Worm (Caenorhabditis elegans) whole organism, L3 larva: ENCODE results near the gene unc-47.
"Not testable (repeated sequence)": the region's sequence is repeated elsewhere in the genome, so short reads cannot be mapped to it uniquely, and the experiment has no call there.

Experiments used
- R02D3.7 ChIP-seq: fragments of 150-350 bp; optimal IDR thresholded peaks from 2 replicates; lab custom pipeline; 2014; ENCODE audit warnings: missing biosample characterization, missing genetic modification characterization
- ZK546.5 ChIP-seq: sonication (generic microtip); optimal IDR thresholded peaks from 2 replicates; lab custom pipeline; 2017; ENCODE audit warnings: missing biosample characterization, missing genetic modification characterization
- aly-2 ChIP-seq: fragments of 150-350 bp; optimal IDR thresholded peaks from 2 replicates; lab custom pipeline; 2014; ENCODE audit warnings: missing biosample characterization, missing genetic modification characterization
- ceh-16 ChIP-seq: sonication (generic microtip); optimal IDR thresholded peaks from 2 replicates; lab custom pipeline; 2017; ENCODE audit warnings: missing biosample characterization, missing genetic modification characterization
- ceh-28 ChIP-seq: fragments of 150-350 bp; optimal IDR thresholded peaks from 2 replicates; lab custom pipeline; 2014; ENCODE audit warnings: missing biosample characterization, missing genetic modification reagents, missing genetic modification characterization
- ceh-82 ChIP-seq: fragments of 150-350 bp; optimal IDR thresholded peaks from 2 replicates; lab custom pipeline; 2014; ENCODE audit warnings: missing biosample characterization, missing genetic modification characterization
- ceh-9 ChIP-seq: sonication (generic microtip); optimal IDR thresholded peaks from 2 replicates; lab custom pipeline; 2018; ENCODE audit warnings: missing biosample characterization, missing genetic modification characterization
- egl-27 ChIP-seq: sonication (generic microtip); optimal IDR thresholded peaks from 4 replicates; lab custom pipeline; 2017; ENCODE audit warnings: missing biosample characterization, missing genetic modification reagents, missing genetic modification characterization
- egl-5 ChIP-seq: fragments of 150-350 bp; optimal IDR thresholded peaks from 2 replicates; lab custom pipeline; 2017; ENCODE audit warnings: missing biosample characterization, missing genetic modification reagents, missing genetic modification characterization, inconsistent platforms
- elt-1 ChIP-seq: fragments of 150-350 bp; optimal IDR thresholded peaks from 2 replicates; lab custom pipeline; 2014; ENCODE audit warnings: missing biosample characterization, missing genetic modification characterization
- elt-2 ChIP-seq: sonication (generic microtip); optimal IDR thresholded peaks from 2 replicates; lab custom pipeline; 2016; ENCODE audit warnings: missing genetic modification reagents, mild to moderate bottlenecking, missing genetic modification characterization, missing compliant biosample characterization
- elt-3 ChIP-seq, 3 experiments: fragments of 150-350 bp in 1 of 3; sonication (generic microtip) in 2 of 3; optimal IDR thresholded peaks; 2 replicates in 2 of 3; 4 replicates in 1 of 3; lab custom pipeline; 2014 to 2017; ENCODE audit warnings: missing biosample characterization in 3 of 3, missing genetic modification characterization in 3 of 3
- eor-1 ChIP-seq, 2 experiments: fragments of 150-350 bp; optimal IDR thresholded peaks; 2 replicates each; lab custom pipeline; 2014 to 2018; ENCODE audit warnings: missing biosample characterization in 2 of 2, missing genetic modification characterization in 2 of 2
- fkh-2 ChIP-seq: fragments of 150-350 bp; optimal IDR thresholded peaks from 2 replicates; lab custom pipeline; 2014; ENCODE audit warnings: missing biosample characterization, missing genetic modification reagents, missing genetic modification characterization
- fos-1 ChIP-seq: fragments of 150-350 bp; optimal IDR thresholded peaks from 2 replicates; lab custom pipeline; 2014; ENCODE audit warnings: missing biosample characterization, missing genetic modification characterization
- jun-1 ChIP-seq: fragments of 150-350 bp; optimal IDR thresholded peaks from 2 replicates; lab custom pipeline; 2014; ENCODE audit warnings: missing biosample characterization, missing genetic modification reagents, missing genetic modification characterization
- lin-15B ChIP-seq: fragments of 150-350 bp; optimal IDR thresholded peaks from 2 replicates; lab custom pipeline; 2014; ENCODE audit warnings: missing biosample characterization, missing genetic modification characterization
- lin-39 ChIP-seq: fragments of 150-350 bp; optimal IDR thresholded peaks from 2 replicates; lab custom pipeline; 2018; ENCODE audit warnings: missing biosample characterization, missing genetic modification reagents, missing genetic modification characterization
- lsy-12 ChIP-seq: sonication (generic microtip); optimal IDR thresholded peaks from 2 replicates; lab custom pipeline; 2016; ENCODE audit warnings: mild to moderate bottlenecking, missing genetic modification characterization, missing compliant biosample characterization
- mml-1 ChIP-seq: fragments of 150-350 bp; sonication (generic microtip); optimal IDR thresholded peaks from 3 replicates; lab custom pipeline; 2014; ENCODE audit warnings: missing biosample characterization, missing genetic modification characterization
- nfya-1 ChIP-seq: sonication (generic microtip); optimal IDR thresholded peaks from 2 replicates; lab custom pipeline; 2017; ENCODE audit warnings: missing genetic modification characterization, mild to moderate bottlenecking, missing compliant biosample characterization, antibody characterized with exemption, moderate library complexity; ENCODE audit not compliant: insufficient read depth
- nhr-11 ChIP-seq: fragments of 150-350 bp; optimal IDR thresholded peaks from 2 replicates; lab custom pipeline; 2014; ENCODE audit warnings: missing biosample characterization, missing genetic modification characterization
- nhr-12 ChIP-seq: fragments of 150-350 bp; optimal IDR thresholded peaks from 2 replicates; lab custom pipeline; 2014; ENCODE audit warnings: missing biosample characterization, missing genetic modification characterization
- nhr-23 ChIP-seq: fragments of 150-350 bp; optimal IDR thresholded peaks from 2 replicates; lab custom pipeline; 2014; ENCODE audit warnings: missing biosample characterization, missing genetic modification reagents, missing genetic modification characterization
- nhr-237 ChIP-seq: fragments of 150-350 bp; optimal IDR thresholded peaks from 2 replicates; lab custom pipeline; 2014; ENCODE audit warnings: missing biosample characterization, missing genetic modification characterization
- nhr-28 ChIP-seq: fragments of 150-350 bp; optimal IDR thresholded peaks from 2 replicates; lab custom pipeline; 2014; ENCODE audit warnings: missing biosample characterization, missing genetic modification characterization
- nhr-43 ChIP-seq: sonication (generic microtip); optimal IDR thresholded peaks from 2 replicates; lab custom pipeline; 2016; ENCODE audit warnings: mild to moderate bottlenecking, missing genetic modification characterization, missing compliant biosample characterization; ENCODE audit not compliant: poor library complexity, severe bottlenecking
- nhr-67 ChIP-seq: fragments of 150-350 bp; optimal IDR thresholded peaks from 2 replicates; lab custom pipeline; 2014; ENCODE audit warnings: missing biosample characterization, missing genetic modification characterization
- nhr-76 ChIP-seq: fragments of 150-350 bp; sonication (generic microtip); optimal IDR thresholded peaks from 5 replicates; lab custom pipeline; 2014; ENCODE audit warnings: missing biosample characterization, missing genetic modification characterization
- nhr-77 ChIP-seq: fragments of 150-350 bp; optimal IDR thresholded peaks from 2 replicates; lab custom pipeline; 2014; ENCODE audit warnings: missing biosample characterization, missing genetic modification characterization
- pha-4 ChIP-seq: fragments of 150-350 bp; optimal IDR thresholded peaks from 2 replicates; lab custom pipeline; 2014; ENCODE audit warnings: missing biosample characterization, missing genetic modification reagents, missing genetic modification characterization
- pqm-1 ChIP-seq: fragments of 150-350 bp; optimal IDR thresholded peaks from 2 replicates; lab custom pipeline; 2017; ENCODE audit warnings: missing biosample characterization, missing genetic modification characterization, inconsistent platforms
- sea-2 ChIP-seq: fragments of 150-350 bp; sonication (generic microtip); optimal IDR thresholded peaks from 4 replicates; lab custom pipeline; 2014; ENCODE audit warnings: missing biosample characterization, missing genetic modification reagents, missing genetic modification characterization
- skn-1 ChIP-seq: fragments of 150-350 bp; optimal IDR thresholded peaks from 2 replicates; lab custom pipeline; 2014; ENCODE audit warnings: missing biosample characterization, missing genetic modification characterization
- snpc-4 ChIP-seq: fragments of 150-350 bp; optimal IDR thresholded peaks from 2 replicates; lab custom pipeline; 2014; ENCODE audit warnings: missing biosample characterization, missing genetic modification characterization
- tbx-2 ChIP-seq: sonication (generic microtip); optimal IDR thresholded peaks from 2 replicates; lab custom pipeline; 2016; ENCODE audit warnings: mild to moderate bottlenecking, missing genetic modification characterization, missing compliant biosample characterization
- unc-39 ChIP-seq: sonication (generic microtip); optimal IDR thresholded peaks from 4 replicates; lab custom pipeline; 2017; ENCODE audit warnings: missing biosample characterization, missing genetic modification characterization
- unc-62 ChIP-seq: fragments of 150-350 bp; sonication (generic microtip); optimal IDR thresholded peaks from 4 replicates; lab custom pipeline; 2014; ENCODE audit warnings: missing biosample characterization, missing genetic modification reagents, missing genetic modification characterization
- ztf-11 ChIP-seq: fragments of 150-350 bp; optimal IDR thresholded peaks from 2 replicates; lab custom pipeline; 2014; ENCODE audit warnings: missing biosample characterization, missing genetic modification characterization
- ztf-4 ChIP-seq: fragments of 150-350 bp; optimal IDR thresholded peaks from 2 replicates; lab custom pipeline; 2014; ENCODE audit warnings: missing biosample characterization, missing genetic modification characterization

unc-47 gene

ce11 chrIII:10186160-10186559, at the start of gene unc-47:
Gene unc-47, minus strand, starts transcription at chrIII:10186260.
- TF ChIP-seq ztf-4 (tag; lab: Kevin White, UChicago) = no peak
- TF ChIP-seq jun-1 (tag; lab: Kevin White, UChicago) = no peak
- TF ChIP-seq ceh-28 = no peak
- no peak for TF ChIP-seq egl-27 (tag; lab: Kevin White, UChicago)
- TF ChIP-seq lin-39 (tag; lab: Kevin White, UChicago) = peak; percentile 35
- no peak for TF ChIP-seq ztf-11 (tag; lab: Kevin White, UChicago)
- no peak for TF ChIP-seq elt-2
- TF ChIP-seq skn-1 (tag; lab: Kevin White, UChicago) = no peak
- TF ChIP-seq, all 47 proteins: peak for 1

- TF ChIP-seq tbx-2 (tag; lab: Kevin White, UChicago) = no peak
- TF ChIP-seq lin-15B = no peak
- no peak for TF ChIP-seq egl-27 (tag; lab: Kevin White, UChicago)
- TF ChIP-seq ceh-16 = no peak
- no peak for TF ChIP-seq R02D3.7 (tag; lab: Kevin White, UChicago)
- no peak for TF ChIP-seq skn-1 (tag; lab: Kevin White, UChicago)
- TF ChIP-seq nhr-76 (tag; lab: Kevin White, UChicago) = no peak
- no peak for TF ChIP-seq nhr-28 (tag; lab: Kevin White, UChicago)
- TF ChIP-seq, all 47 proteins: peak for 0
Measured at ce11 chrIII:10233979-10234378, 47.9 kb upstream of the unc-47 start, which contains the start of gene paml-1. Gene paml-1, minus strand, starts transcription at chrIII:10234079.

- TF ChIP-seq nhr-12 (tag; lab: Kevin White, UChicago) (no peak), nhr-43 (tag; lab: Kevin White, UChicago) (no peak), ceh-82 (tag; lab: Kevin White, UChicago) (no peak), R02D3.7 (tag; lab: Kevin White, UChicago) (no peak), nfya-1 (tag; lab: Kevin White, UChicago) (no peak), nhr-77 (tag; lab: Kevin White, UChicago) (no peak), ZK546.5 (tag; lab: Kevin White, UChicago) (no peak), unc-62 (GFP tag; lab: Kevin White, UChicago) (no peak), unc-39 (tag; lab: Kevin White, UChicago) (no peak), nhr-67 (tag; lab: Kevin White, UChicago) (no peak), tbx-2 (tag; lab: Kevin White, UChicago) (no peak), pqm-1 (tag; lab: Kevin White, UChicago) (no peak), nhr-23 (tag; lab: Kevin White, UChicago) (no peak), nhr-11 (tag; lab: Kevin White, UChicago) (no peak), fkh-2 (tag; lab: Kevin White, UChicago) (no peak), elt-1 (tag; lab: Kevin White, UChicago) (no peak), elt-2 (no peak), mml-1 (no peak), nhr-28 (tag; lab: Kevin White, UChicago) (no peak), aly-2 (tag; lab: Kevin White, UChicago) (no peak)
Measured at ce11 chrIII:10231641-10232040, 45.6 kb upstream of the unc-47 start.

- not testable (repeated sequence) for TF ChIP-seq nhr-76, fos-1, tbx-2 (tag; lab: Kevin White, UChicago)
Measured at ce11 chrIII:10221860-10222259, 35.8 kb upstream of the unc-47 start, which contains the start of gene Y70G10A.4. Gene Y70G10A.4, plus strand, starts transcription at chrIII:10222160.

ce11 chrIII:10218587-10218986, 32.5 kb upstream of the unc-47 start, which contains the start of the genes rde-4 and cox-14:
Gene rde-4, minus strand, starts transcription at chrIII:10218646.
Gene cox-14, plus strand, starts transcription at chrIII:10218942.
- no peak for TF ChIP-seq lsy-12 (tag; lab: Kevin White, UChicago)
- TF ChIP-seq nhr-11 (tag; lab: Kevin White, UChicago) = no peak
- TF ChIP-seq ztf-4 (tag; lab: Kevin White, UChicago) = no peak
- peak; percentile 44 for TF ChIP-seq snpc-4 (tag; lab: Kevin White, UChicago)
- TF ChIP-seq sea-2 (GFP tag; lab: Kevin White, UChicago) = no peak
- TF ChIP-seq nhr-237 (tag; lab: Kevin White, UChicago) = no peak
- TF ChIP-seq jun-1 (tag; lab: Kevin White, UChicago) = no peak
- no peak for TF ChIP-seq unc-62 (GFP tag; lab: Kevin White, UChicago)
- no peak for TF ChIP-seq fkh-2 (tag; lab: Kevin White, UChicago)
- TF ChIP-seq mml-1 = no peak
- peak; percentile 90 for TF ChIP-seq lin-39 (tag; lab: Kevin White, UChicago)
- TF ChIP-seq nhr-43 (tag; lab: Kevin White, UChicago) = peak; percentile 59
- TF ChIP-seq elt-3 (tag; optimal IDR thresholded peaks at IDR 0.05; lab: Kevin White, UChicago) = no peak
- TF ChIP-seq pha-4 (tag; lab: Kevin White, UChicago) = peak; percentile 97
- TF ChIP-seq ZK546.5 (tag; lab: Kevin White, UChicago) = no peak
- no peak for TF ChIP-seq ceh-28
- no peak for TF ChIP-seq nhr-12 (tag; lab: Kevin White, UChicago)
- TF ChIP-seq fos-1 (tag; lab: Kevin White, UChicago) = no peak
- peak; percentile 81 for TF ChIP-seq skn-1 (tag; lab: Kevin White, UChicago)
- peak; percentile 20 for TF ChIP-seq ceh-82 (tag; lab: Kevin White, UChicago)
- no peak for TF ChIP-seq nhr-77 (tag; lab: Kevin White, UChicago)
- TF ChIP-seq pqm-1 (tag; lab: Kevin White, UChicago) = peak; percentile 68
- TF ChIP-seq eor-1 (tag; optimal IDR thresholded peaks at IDR 0.05; lab: Kevin White, UChicago) = no peak
- TF ChIP-seq elt-2 = no peak
- TF ChIP-seq ceh-16 = no peak
- peak; percentile 94 for TF ChIP-seq lin-15B
- no peak for TF ChIP-seq ztf-11 (tag; lab: Kevin White, UChicago)
- no peak for TF ChIP-seq ceh-9 (tag; lab: Kevin White, UChicago)
- no peak for TF ChIP-seq tbx-2 (tag; lab: Kevin White, UChicago)
- TF ChIP-seq nhr-23 (tag; lab: Kevin White, UChicago) = peak; percentile 94
- TF ChIP-seq egl-5 (tag; lab: Kevin White, UChicago) = peak; percentile 97
